Worm (Caenorhabditis elegans): Measurements from ENCODE around the gene bath-47.

ce11 chrII:1640496-1640895 lies 38.9 kb downstream of the bath-47 start, which contains the start of gene srh-72:
- no peak for TF ChIP-seq ceh-44 (GFP tag; IDR thresholded peaks at IDR 0.05)
- no peak for TF ChIP-seq aly-2 (tag; optimal IDR thresholded peaks at IDR 0.05)
- TF ChIP-seq daf-16 (GFP tag; optimal IDR thresholded peaks at IDR 0.05) = no peak
- no peak for TF ChIP-seq daf-16 (tag; optimal IDR thresholded peaks at IDR 0.05)
- TF ChIP-seq nhr-102 (tag; optimal IDR thresholded peaks at IDR 0.05) = no peak
- TF ChIP-seq snpc-4 (tag; optimal IDR thresholded peaks at IDR 0.05) = no peak
- TF ChIP-seq ceh-82 (tag; optimal IDR thresholded peaks at IDR 0.05) = no peak
- TF ChIP-seq jun-1 (tag; optimal IDR thresholded peaks at IDR 0.05) = no peak
- no peak for TF ChIP-seq nhr-11 (tag; optimal IDR thresholded peaks at IDR 0.05)
- TF ChIP-seq aha-1 (tag) = no peak
- no peak for TF ChIP-seq hmg-1.1 (GFP tag; IDR thresholded peaks at IDR 0.05)
- TF ChIP-seq lsy-2 (tag; optimal IDR thresholded peaks at IDR 0.05) = no peak
- no peak for TF ChIP-seq skn-1 (tag; optimal IDR thresholded peaks at IDR 0.05)
- no peak for TF ChIP-seq cey-2 (tag; optimal IDR thresholded peaks at IDR 0.05; ENCODE audit: borderline replicate concordance, insufficient read depth)
- no peak for TF ChIP-seq lir-3 (tag; optimal IDR thresholded peaks at IDR 0.05)

Measured in whole organism, L4 larva.